Worm (Caenorhabditis elegans): ENCODE results near the gene F54E7.6.

- TF ChIP-seq mep-1 (tag; optimal IDR thresholded peaks at IDR 0.05): no peak
- no peak for TF ChIP-seq nhr-28 (tag; optimal IDR thresholded peaks at IDR 0.05)
- no peak for TF ChIP-seq drap-1 (GFP tag; optimal IDR thresholded peaks at IDR 0.05)
- no peak for TF ChIP-seq unc-39 (tag; optimal IDR thresholded peaks at IDR 0.05)
- TF ChIP-seq ceh-83 (GFP tag; optimal IDR thresholded peaks at IDR 0.05): no peak
- TF ChIP-seq nhr-2 (tag; optimal IDR thresholded peaks at IDR 0.05): no peak
- TF ChIP-seq sptf-1 (tag; optimal IDR thresholded peaks at IDR 0.05): no peak
- no peak for TF ChIP-seq cnd-1 (tag; optimal IDR thresholded peaks at IDR 0.05)
- TF ChIP-seq mab-5 (tag; optimal IDR thresholded peaks at IDR 0.05): no peak
- no peak for TF ChIP-seq elt-1 (tag; optimal IDR thresholded peaks at IDR 0.05; ENCODE audit: borderline replicate concordance, insufficient read depth)
- no peak for TF ChIP-seq snpc-4 (tag; optimal IDR thresholded peaks at IDR 0.05)
Observed at ce11 chrIII:5709224-5709623, 48.3 kb upstream of the F54E7.6 start, which contains the start of gene hpo-28.
